Fruit fly (Drosophila melanogaster) whole organism, embryonic: ENCODE measurements around the gene Nprl3.

Experiments used
- Ada2b ChIP-seq: fragments of 200-800 bp; sonication (Bioruptor generic); IDR thresholded peaks from 2 replicates; pipeline ENCODE4 v1.3.6; 2022; ENCODE audit warnings: missing biosample characterization, missing genetic modification characterization
- Atf3 ChIP-seq: fragments of 200-800 bp; sonication (Bioruptor generic); optimal IDR thresholded peaks from 3 replicates; lab custom pipeline; 2016; ENCODE audit warnings: missing biosample characterization, missing genetic modification characterization
- BEAF-32 ChIP-seq: fragments of 200-800 bp; sonication (Bioruptor generic); optimal IDR thresholded peaks from 3 replicates; lab custom pipeline; 2017; ENCODE audit warnings: missing biosample characterization, missing genetic modification characterization, mild to moderate bottlenecking, moderate library complexity, missing genetic modification reagents
- Blimp-1 ChIP-seq: fragments of 200-800 bp; sonication (Bioruptor generic); optimal IDR thresholded peaks from 3 replicates; lab custom pipeline; 2018; ENCODE audit warnings: missing biosample characterization, missing genetic modification characterization, mild to moderate bottlenecking, moderate library complexity, missing genetic modification reagents
- CG10147 ChIP-seq: fragments of 200-800 bp; sonication (Bioruptor generic); optimal IDR thresholded peaks from 2 replicates; lab custom pipeline; 2019; ENCODE audit warnings: missing biosample characterization, mild to moderate bottlenecking, missing genetic modification characterization, moderate library complexity
- CG10321 ChIP-seq: fragments of 200-800 bp; sonication (Bioruptor generic); IDR thresholded peaks from 2 replicates; pipeline ENCODE4 v1.3.6; 2022; ENCODE audit warnings: missing biosample characterization, missing genetic modification characterization
- CG10431 ChIP-seq: fragments of 200-800 bp; sonication (Bioruptor generic); optimal IDR thresholded peaks from 3 replicates; lab custom pipeline; 2018; ENCODE audit warnings: missing biosample characterization, mild to moderate bottlenecking, missing genetic modification characterization
- CG10462 ChIP-seq: fragments of 200-800 bp; sonication (Bioruptor generic); optimal IDR thresholded peaks from 2 replicates; lab custom pipeline; 2016; ENCODE audit warnings: missing biosample characterization, missing genetic modification characterization
- CG10543 ChIP-seq: fragments of 200-800 bp; sonication (Bioruptor generic); optimal IDR thresholded peaks from 3 replicates; lab custom pipeline; 2017; ENCODE audit warnings: missing biosample characterization, mild to moderate bottlenecking, missing genetic modification characterization, moderate library complexity
- CG12744 ChIP-seq: fragments of 200-800 bp; sonication (Bioruptor generic); optimal IDR thresholded peaks from 2 replicates; lab custom pipeline; 2016; ENCODE audit warnings: missing biosample characterization, missing genetic modification characterization
- CG14050 ChIP-seq: fragments of 200-800 bp; sonication (Bioruptor generic); IDR thresholded peaks from 3 replicates; pipeline ENCODE4 v1.3.6; 2022; ENCODE audit warnings: missing biosample characterization, missing genetic modification characterization
- CG17359 ChIP-seq: fragments of 200-800 bp; sonication (Bioruptor generic); optimal IDR thresholded peaks from 3 replicates; lab custom pipeline; 2018; ENCODE audit warnings: missing biosample characterization, mild to moderate bottlenecking, missing genetic modification characterization, moderate library complexity
- CG18262 ChIP-seq: fragments of 200-800 bp; optimal IDR thresholded peaks from 3 replicates; lab custom pipeline; 2019; ENCODE audit warnings: missing biosample characterization, mild to moderate bottlenecking, missing genetic modification characterization, moderate library complexity
- CG2199 ChIP-seq: fragments of 200-800 bp; sonication (Bioruptor generic); IDR thresholded peaks from 3 replicates; pipeline ENCODE4 v1.3.6; 2022; ENCODE audit warnings: missing biosample characterization, missing genetic modification characterization
- CG2875 ChIP-seq: fragments of 200-800 bp; sonication (Bioruptor generic); optimal IDR thresholded peaks from 2 replicates; lab custom pipeline; 2017; ENCODE audit warnings: missing biosample characterization, mild to moderate bottlenecking, missing genetic modification characterization, missing genetic modification reagents
- CG2889 ChIP-seq: fragments of 200-800 bp; sonication (Bioruptor generic); IDR thresholded peaks from 3 replicates; pipeline ENCODE4 v1.3.6; 2022; ENCODE audit warnings: missing biosample characterization, missing genetic modification characterization
- CG4404 ChIP-seq: fragments of 200-800 bp; sonication (Bioruptor generic); IDR thresholded peaks from 2 replicates; pipeline ENCODE4 v1.3.6; 2022; ENCODE audit warnings: missing biosample characterization, missing genetic modification characterization
- CG6175 ChIP-seq: fragments of 200-800 bp; sonication (Bioruptor generic); IDR thresholded peaks from 3 replicates; pipeline ENCODE4 v1.3.6; 2022; ENCODE audit warnings: missing biosample characterization, missing genetic modification characterization
- CG6854 ChIP-seq: fragments of 200-800 bp; sonication (Bioruptor generic); optimal IDR thresholded peaks from 3 replicates; lab custom pipeline; 2017; ENCODE audit warnings: missing biosample characterization, mild to moderate bottlenecking, missing genetic modification characterization
- CG7745 ChIP-seq: fragments of 200-800 bp; sonication (Bioruptor generic); optimal IDR thresholded peaks from 2 replicates; lab custom pipeline; 2018; ENCODE audit warnings: missing biosample characterization, mild to moderate bottlenecking, missing genetic modification characterization, moderate library complexity
- CG8924 ChIP-seq: fragments of 200-800 bp; optimal IDR thresholded peaks from 3 replicates; lab custom pipeline; 2019; ENCODE audit warnings: missing biosample characterization, mild to moderate bottlenecking, missing genetic modification characterization, moderate library complexity
- CkIIα-i1 ChIP-seq: fragments of 200-800 bp; sonication (Bioruptor generic); IDR thresholded peaks from 2 replicates; pipeline ENCODE4 v1.3.6; 2022; ENCODE audit warnings: missing biosample characterization, missing genetic modification characterization
- D ChIP-seq, 2 experiments: fragments of 200-800 bp in 1 of 2; fragments of >200 bp in 1 of 2; sonication (Bioruptor generic) in 1 of 2; optimal IDR thresholded peaks; 2 replicates in 1 of 2; 3 replicates in 1 of 2; lab custom pipeline; 2017; ENCODE audit warnings: mild to moderate bottlenecking in 1 of 2, missing biosample characterization in 1 of 2, missing genetic modification characterization in 1 of 2, missing genetic modification reagents in 1 of 2
- Deaf1 ChIP-seq: fragments of 200-800 bp; optimal IDR thresholded peaks from 3 replicates; lab custom pipeline; 2019; ENCODE audit warnings: missing biosample characterization, mild to moderate bottlenecking, missing genetic modification characterization, moderate library complexity
- Eip74EF ChIP-seq, 2 experiments: fragments of 200-800 bp in 1 of 2; fragments of >200 bp in 1 of 2; sonication (Bioruptor generic) in 1 of 2; optimal IDR thresholded peaks; 2 replicates each; lab custom pipeline; 2017 to 2019; ENCODE audit warnings: missing biosample characterization in 2 of 2, missing genetic modification characterization in 2 of 2, mild to moderate bottlenecking in 1 of 2, moderate library complexity in 1 of 2
- Fer1 ChIP-seq: fragments of 200-800 bp; sonication (Bioruptor generic); optimal IDR thresholded peaks from 2 replicates; lab custom pipeline; 2017; ENCODE audit warnings: missing biosample characterization, mild to moderate bottlenecking, missing genetic modification characterization
- GATAe ChIP-seq: fragments of 200-800 bp; sonication (Bioruptor generic); conservative IDR thresholded peaks from 2 replicates; pipeline ENCODE4 v1.3.6; 2022; ENCODE audit warnings: missing biosample characterization, missing genetic modification characterization
- Hmx ChIP-seq: fragments of 200-800 bp; sonication (Bioruptor generic); optimal IDR thresholded peaks from 2 replicates; lab custom pipeline; 2016; ENCODE audit warnings: missing biosample characterization, missing genetic modification characterization
- Max ChIP-seq: fragments of 200-800 bp; sonication (Bioruptor generic); optimal IDR thresholded peaks from 2 replicates; lab custom pipeline; 2016; ENCODE audit warnings: missing biosample characterization, mild to moderate bottlenecking, missing genetic modification characterization
- Meics ChIP-seq: fragments of 200-800 bp; sonication (Bioruptor generic); optimal IDR thresholded peaks from 2 replicates; lab custom pipeline; 2017; ENCODE audit warnings: missing biosample characterization, mild to moderate bottlenecking, missing genetic modification characterization
- Mrtf ChIP-seq: fragments of 200-800 bp; sonication (Bioruptor generic); IDR thresholded peaks from 3 replicates; pipeline ENCODE4 v1.3.6; 2022; ENCODE audit warnings: missing biosample characterization, missing genetic modification characterization
- Oli ChIP-seq: fragments of 200-800 bp; sonication (Bioruptor generic); optimal IDR thresholded peaks from 2 replicates; lab custom pipeline; 2018; ENCODE audit warnings: missing biosample characterization, mild to moderate bottlenecking, missing genetic modification characterization, moderate library complexity
- Ptx1 ChIP-seq: fragments of 200-800 bp; sonication (Bioruptor generic); IDR thresholded peaks from 2 replicates; pipeline ENCODE4 v1.3.6; 2022; ENCODE audit warnings: missing biosample characterization, missing genetic modification characterization
- ap ChIP-seq: fragments of 200-800 bp; sonication (Bioruptor generic); IDR thresholded peaks from 2 replicates; pipeline ENCODE4 v1.3.6; 2022; ENCODE audit warnings: missing biosample characterization, missing genetic modification characterization
- bbx ChIP-seq: fragments of 200-800 bp; sonication (Bioruptor generic); IDR thresholded peaks from 2 replicates; pipeline ENCODE4 v1.3.6; 2022; ENCODE audit warnings: missing biosample characterization, missing genetic modification characterization; ENCODE audit not compliant: partially characterized antibody
- caup ChIP-seq: fragments of 200-800 bp; sonication (Bioruptor generic); optimal IDR thresholded peaks from 3 replicates; lab custom pipeline; 2017; ENCODE audit warnings: missing biosample characterization, mild to moderate bottlenecking, missing genetic modification characterization, moderate library complexity; ENCODE audit not compliant: severe bottlenecking
- dan ChIP-seq: fragments of 200-800 bp; sonication (Bioruptor generic); IDR thresholded peaks from 2 replicates; pipeline ENCODE4 v1.3.6; 2022; ENCODE audit warnings: missing biosample characterization, missing genetic modification characterization
- gro ChIP-seq: fragments of 200-800 bp; sonication (Bioruptor generic); optimal IDR thresholded peaks from 2 replicates; lab custom pipeline; 2016; ENCODE audit warnings: missing biosample characterization, missing genetic modification characterization
- hbn ChIP-seq: fragments of 200-800 bp; sonication (Bioruptor generic); IDR thresholded peaks from 2 replicates; pipeline ENCODE4 v1.3.6; 2022; ENCODE audit warnings: missing biosample characterization, missing genetic modification characterization; ENCODE audit not compliant: partially characterized antibody
- jigr1 ChIP-seq: fragments of 200-800 bp; sonication (Bioruptor generic); IDR thresholded peaks from 3 replicates; pipeline ENCODE4 v1.3.6; 2022; ENCODE audit warnings: missing biosample characterization, missing genetic modification characterization
- jing ChIP-seq: fragments of 200-800 bp; sonication (Bioruptor generic); optimal IDR thresholded peaks from 2 replicates; lab custom pipeline; 2018; ENCODE audit warnings: missing biosample characterization, mild to moderate bottlenecking, missing genetic modification characterization
- klu ChIP-seq: fragments of 200-800 bp; sonication (Bioruptor generic); IDR thresholded peaks from 2 replicates; pipeline ENCODE4 v1.3.6; 2022; ENCODE audit warnings: missing biosample characterization, missing genetic modification characterization
- nom ChIP-seq: fragments of 200-800 bp; sonication (Bioruptor generic); optimal IDR thresholded peaks from 2 replicates; lab custom pipeline; 2017; ENCODE audit warnings: missing biosample characterization, missing genetic modification characterization, mild to moderate bottlenecking, moderate library complexity, missing genetic modification reagents
- sim ChIP-seq: fragments of 200-800 bp; sonication (Bioruptor generic); IDR thresholded peaks from 2 replicates; pipeline ENCODE4 v1.3.6; 2022; ENCODE audit warnings: missing biosample characterization, missing genetic modification characterization
- sima ChIP-seq: fragments of 200-800 bp; sonication (Bioruptor generic); optimal IDR thresholded peaks from 2 replicates; lab custom pipeline; 2016; ENCODE audit warnings: missing biosample characterization, missing genetic modification characterization
- tio ChIP-seq: fragments of 200-800 bp; sonication (Bioruptor generic); optimal IDR thresholded peaks from 2 replicates; lab custom pipeline; 2017; ENCODE audit warnings: missing biosample characterization, missing genetic modification characterization, inconsistent platforms
- tup ChIP-seq: fragments of 200-800 bp; sonication (Bioruptor generic); optimal IDR thresholded peaks from 2 replicates; lab custom pipeline; 2016; ENCODE audit warnings: missing biosample characterization, mild to moderate bottlenecking, missing genetic modification characterization, moderate library complexity
- tx ChIP-seq: fragments of 200-800 bp; sonication (Bioruptor generic); optimal IDR thresholded peaks from 2 replicates; lab custom pipeline; 2016; ENCODE audit warnings: missing biosample characterization, missing genetic modification characterization
- z ChIP-seq: fragments of 200-800 bp; sonication (Bioruptor generic); IDR thresholded peaks from 3 replicates; pipeline ENCODE4 v1.3.6; 2022; ENCODE audit warnings: missing biosample characterization, missing genetic modification characterization

Gene Nprl3

dm6 chr3L:14001658-14002523 lies at the start of gene Nprl3, which contains the start of gene upSET (continued):
- TF ChIP-seq Blimp-1 (GFP tag; lab: Kevin White, UChicago), result no peak
- TF ChIP-seq GATAe (GFP tag; lab: Robert Waterston, UW), result no peak
- TF ChIP-seq D (optimal IDR thresholded peaks at IDR 0.05; lab: Kevin White, UChicago), result no peak
- no peak for TF ChIP-seq D (GFP tag; optimal IDR thresholded peaks at IDR 0.05; lab: Kevin White, UChicago)
- TF ChIP-seq hbn (GFP tag; lab: Robert Waterston, UW), result peak; percentile 80
- TF ChIP-seq CG6175, result no peak
- TF ChIP-seq tx, result no peak
- TF ChIP-seq bbx, result peak; percentile 90
- TF ChIP-seq CG10462, result no peak
- TF ChIP-seq Mrtf (GFP tag; lab: Robert Waterston, UW), result no peak
- no peak for TF ChIP-seq CG7745 (tag; lab: Kevin White, UChicago)
- TF ChIP-seq klu (GFP tag; lab: Robert Waterston, UW), result no peak
- peak; percentile 51 for TF ChIP-seq CG17359 (tag; lab: Kevin White, UChicago)
- no peak for TF ChIP-seq Oli (tag; lab: Kevin White, UChicago)
- no peak for TF ChIP-seq CG14050 (GFP tag; lab: Robert Waterston, UW)
- no peak for TF ChIP-seq CG6854 (GFP tag; lab: Kevin White, UChicago)
- no peak for TF ChIP-seq Hmx (GFP tag; lab: Kevin White, UChicago)
- no peak for TF ChIP-seq CG12744
- TF ChIP-seq CG8924 (tag; lab: Kevin White, UChicago), result no peak
- no peak for TF ChIP-seq tio (GFP tag; lab: Kevin White, UChicago)
- TF ChIP-seq sima (GFP tag; lab: Kevin White, UChicago), result no peak
- no peak for TF ChIP-seq CG2875 (GFP tag; lab: Kevin White, UChicago)
- TF ChIP-seq CG2199 (GFP tag; lab: Robert Waterston, UW), result no peak
- peak; percentile 24 for TF ChIP-seq Max
- TF ChIP-seq CG10321 (GFP tag; lab: Robert Waterston, UW), result peak; percentile 90
- peak; percentile 40 for TF ChIP-seq nom (GFP tag; lab: Kevin White, UChicago)
- no peak for TF ChIP-seq CkIIα-i1 (GFP tag; lab: Robert Waterston, UW)
- peak; percentile 17 for TF ChIP-seq Meics (GFP tag; lab: Kevin White, UChicago)
- TF ChIP-seq CG2889 (GFP tag; lab: Robert Waterston, UW), result no peak
- TF ChIP-seq ap (GFP tag; lab: Robert Waterston, UW), result no peak
- TF ChIP-seq Ptx1 (GFP tag; lab: Robert Waterston, UW), result no peak
- no peak for TF ChIP-seq sim (GFP tag; lab: Robert Waterston, UW)
- no peak for TF ChIP-seq z (GFP tag; lab: Robert Waterston, UW)
- no peak for TF ChIP-seq gro (GFP tag; lab: Kevin White, UChicago)
- peak; percentile 4 for TF ChIP-seq CG18262 (tag; lab: Kevin White, UChicago)
- TF ChIP-seq CG4404 (GFP tag; lab: Robert Waterston, UW), result no peak
- TF ChIP-seq Fer1 (GFP tag; lab: Kevin White, UChicago), result no peak
- TF ChIP-seq Eip74EF (GFP tag; optimal IDR thresholded peaks at IDR 0.05; lab: Kevin White, UChicago), result no peak
- no peak for TF ChIP-seq caup (GFP tag; lab: Kevin White, UChicago)
- no peak for TF ChIP-seq jigr1 (GFP tag; lab: Robert Waterston, UW)
- TF ChIP-seq Deaf1 (tag; lab: Kevin White, UChicago), result no peak
- no peak for TF ChIP-seq dan (GFP tag; lab: Robert Waterston, UW)
- TF ChIP-seq CG10431 (GFP tag; lab: Kevin White, UChicago), result no peak
- no peak for TF ChIP-seq jing (GFP tag; lab: Kevin White, UChicago)
- no peak for TF ChIP-seq CG10543 (GFP tag; lab: Kevin White, UChicago)
- peak; percentile 6 for TF ChIP-seq CG10147 (GFP tag; lab: Kevin White, UChicago)
- no peak for TF ChIP-seq Atf3 (GFP tag; lab: Kevin White, UChicago)
- no peak for TF ChIP-seq tup (GFP tag; lab: Kevin White, UChicago)
- TF ChIP-seq Ada2b, result no peak
- TF ChIP-seq BEAF-32 (GFP tag; lab: Kevin White, UChicago), result peak; percentile 94
